Worm (Caenorhabditis elegans) whole organism, young adult: Measurements from ENCODE around the gene K08D8.12.
A peak's percentile ranks its signal among the peaks of the same experiment; 100 is the strongest.

ENCODE experiments used
- B0019.2 ChIP-seq: fragments of 200-800 bp; sonication (Bioruptor generic); conservative IDR thresholded peaks from 2 replicates; pipeline ENCODE4 v1.3.6; 2022; ENCODE audit warnings: missing genetic modification reagents, missing genetic modification characterization, missing compliant biosample characterization
- F23B12.7 ChIP-seq: sonication (generic microtip); optimal IDR thresholded peaks from 2 replicates; lab custom pipeline; 2017; ENCODE audit warnings: missing genetic modification characterization, mild to moderate bottlenecking, missing compliant biosample characterization, antibody characterized with exemption, moderate library complexity; ENCODE audit not compliant: insufficient read depth
- T26A5.8 ChIP-seq: sonication (generic microtip); optimal IDR thresholded peaks from 2 replicates; lab custom pipeline; 2016; ENCODE audit warnings: missing genetic modification characterization, missing compliant biosample characterization
- Y53F4B.3 ChIP-seq: fragments of 200-800 bp; sonication (Bioruptor generic); IDR thresholded peaks from 2 replicates; pipeline ENCODE4 v1.3.6; 2022; ENCODE audit warnings: missing genetic modification reagents, missing genetic modification characterization, missing compliant biosample characterization
- akir-1 ChIP-seq: fragments of 200-800 bp; sonication (Bioruptor generic); optimal IDR thresholded peaks from 2 replicates; lab custom pipeline; 2018; ENCODE audit warnings: mild to moderate bottlenecking, missing genetic modification characterization, moderate library complexity, missing compliant biosample characterization
- aptf-2 ChIP-seq: fragments of 200-800 bp; sonication (Bioruptor generic); conservative IDR thresholded peaks from 2 replicates; pipeline ENCODE4 v1.3.6; 2022; ENCODE audit warnings: missing genetic modification reagents, missing genetic modification characterization, missing compliant biosample characterization
- attf-3 ChIP-seq: fragments of 200-800 bp; sonication (Bioruptor generic); conservative IDR thresholded peaks from 2 replicates; pipeline ENCODE4 v1.3.6; 2022; ENCODE audit warnings: missing genetic modification reagents, missing genetic modification characterization, missing compliant biosample characterization
- attf-6 ChIP-seq: fragments of 200-800 bp; sonication (Bioruptor generic); IDR thresholded peaks from 2 replicates; pipeline ENCODE4 v1.3.6; 2022; ENCODE audit warnings: missing genetic modification reagents, missing genetic modification characterization, missing compliant biosample characterization
- cebp-1 ChIP-seq, 2 experiments: fragments of 200-800 bp in 1 of 2; sonication (Bioruptor generic) in 1 of 2; sonication (generic microtip) in 1 of 2; IDR thresholded peaks in 1 of 2; optimal IDR thresholded peaks in 1 of 2; 2 replicates each; pipeline versions ENCODE4 v1.3.6 to Lab custom; 2017 to 2022; ENCODE audit warnings: missing compliant biosample characterization in 2 of 2, missing genetic modification characterization in 2 of 2, mild to moderate bottlenecking in 1 of 2, missing genetic modification reagents in 1 of 2, moderate library complexity in 1 of 2
- cebp-2 ChIP-seq: fragments of 200-800 bp; sonication (Bioruptor generic); IDR thresholded peaks from 2 replicates; pipeline ENCODE4 v1.3.6; 2022; ENCODE audit warnings: missing genetic modification characterization, missing compliant biosample characterization
- ceh-58 ChIP-seq: fragments of 200-800 bp; sonication (Bioruptor generic); IDR thresholded peaks from 2 replicates; pipeline ENCODE4 v1.3.6; 2022; ENCODE audit warnings: missing genetic modification characterization, missing compliant biosample characterization
- dpl-1 ChIP-seq: fragments of 150-350 bp; optimal IDR thresholded peaks from 2 replicates; lab custom pipeline; 2014; ENCODE audit warnings: missing biosample characterization, missing genetic modification reagents, missing genetic modification characterization
- ets-4 ChIP-seq: fragments of 200-800 bp; sonication (Bioruptor generic); optimal IDR thresholded peaks from 2 replicates; lab custom pipeline; 2018; ENCODE audit warnings: mild to moderate bottlenecking, missing genetic modification characterization, missing compliant biosample characterization
- let-526 ChIP-seq: fragments of 200-800 bp; sonication (Bioruptor generic); IDR thresholded peaks from 2 replicates; pipeline ENCODE4 v1.3.6; 2022; ENCODE audit warnings: missing genetic modification reagents, missing genetic modification characterization, missing compliant biosample characterization
- lir-1 ChIP-seq: fragments of 200-800 bp; sonication (Bioruptor generic); conservative IDR thresholded peaks from 2 replicates; pipeline ENCODE4 v1.3.6; 2022; ENCODE audit warnings: missing genetic modification reagents, missing genetic modification characterization, missing compliant biosample characterization
- nfya-1 ChIP-seq: sonication (generic microtip); optimal IDR thresholded peaks from 2 replicates; lab custom pipeline; 2017; ENCODE audit warnings: antibody characterized with exemption, missing compliant biosample characterization, missing genetic modification characterization, borderline replicate concordance; ENCODE audit not compliant: insufficient read depth
- nfya-2 ChIP-seq: fragments of 200-800 bp; sonication (Bioruptor generic); IDR thresholded peaks from 2 replicates; pipeline ENCODE4 v1.3.6; 2022; ENCODE audit warnings: missing genetic modification reagents, missing genetic modification characterization, missing compliant biosample characterization
- nfyb-1 ChIP-seq: fragments of 200-800 bp; sonication (Bioruptor generic); IDR thresholded peaks from 2 replicates; pipeline ENCODE4 v1.3.6; 2022; ENCODE audit warnings: missing genetic modification reagents, missing genetic modification characterization, missing compliant biosample characterization
- nhr-179 ChIP-seq: sonication (generic microtip); optimal IDR thresholded peaks from 2 replicates; lab custom pipeline; 2016; ENCODE audit warnings: mild to moderate bottlenecking, missing genetic modification characterization, missing compliant biosample characterization
- nhr-80 ChIP-seq: sonication (generic microtip); optimal IDR thresholded peaks from 2 replicates; lab custom pipeline; 2016; ENCODE audit warnings: missing genetic modification characterization, missing compliant biosample characterization
- nhr-90 ChIP-seq: sonication (generic microtip); optimal IDR thresholded peaks from 2 replicates; lab custom pipeline; 2016; ENCODE audit warnings: missing genotype, mild to moderate bottlenecking, missing genetic modification characterization, missing compliant biosample characterization
- rec-8 ChIP-seq, 2 experiments: sonication (generic microtip); optimal IDR thresholded peaks; 2 replicates each; lab custom pipeline; 2016; ENCODE audit warnings: mild to moderate bottlenecking in 2 of 2, missing genetic modification characterization in 2 of 2, missing genetic modification reagents in 2 of 2, missing genotype in 2 of 2, missing biosample characterization in 1 of 2, missing compliant biosample characterization in 1 of 2, moderate library complexity in 1 of 2
- snpc-1.3 ChIP-seq: sonication (generic microtip); optimal IDR thresholded peaks from 2 replicates; lab custom pipeline; 2017; ENCODE audit warnings: missing genetic modification characterization, mild to moderate bottlenecking, missing compliant biosample characterization, antibody characterized with exemption, moderate library complexity, missing genotype, missing genetic modification reagents; ENCODE audit not compliant: insufficient read depth
- zim-3 ChIP-seq: sonication (generic microtip); optimal IDR thresholded peaks from 2 replicates; lab custom pipeline; 2017; ENCODE audit warnings: mild to moderate bottlenecking, missing genetic modification characterization, moderate library complexity, missing compliant biosample characterization

Gene K08D8.12

ce11 chrIV:12902430-12903110 is 9.3 kb downstream of the K08D8.12 start, which contains the start of gene K08D8.2:
Gene K08D8.2, plus strand, starts transcription at chrIV:12903060.
- TF ChIP-seq rec-8 (tag; optimal IDR thresholded peaks at IDR 0.05; lab: Kevin White, UChicago) (no peak), attf-3 (GFP tag; lab: Robert Waterston, UW) (no peak), cebp-2 (GFP tag; lab: Robert Waterston, UW) (no peak), ceh-58 (GFP tag; lab: Robert Waterston, UW) (no peak), nhr-179 (tag; lab: Kevin White, UChicago) (no peak), nhr-80 (tag; lab: Kevin White, UChicago) (peak; percentile 37), cebp-1 (GFP tag; IDR thresholded peaks at IDR 0.05; lab: Robert Waterston, UW) (0 out of 2 replicates have a peak, but pooled peaks have one; percentile 23), cebp-1 (tag; optimal IDR thresholded peaks at IDR 0.05; lab: Kevin White, UChicago) (peak; percentile 10)

DNA sequence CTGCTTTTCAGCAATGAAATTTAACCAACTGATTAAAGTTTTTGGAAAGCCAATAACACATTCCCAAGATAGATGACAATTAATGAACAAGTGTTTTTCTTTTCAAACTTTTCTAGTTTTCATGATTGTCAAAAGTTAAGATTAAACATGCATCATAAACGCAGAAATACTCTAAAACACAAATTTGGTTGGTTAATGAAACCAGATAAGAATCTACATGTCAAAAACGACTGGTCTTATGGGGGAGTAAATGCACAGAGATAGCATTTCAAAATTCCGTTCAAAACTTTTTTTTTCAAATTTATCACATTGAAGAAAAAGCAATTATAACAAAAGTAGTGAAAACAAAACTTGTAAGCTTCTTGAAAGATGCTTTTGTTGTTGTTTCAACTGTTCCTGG is 10.4 kb downstream of the K08D8.12 start:
- TF ChIP-seq attf-6 (no peak), nhr-80 (tag; lab: Kevin White, UChicago) (peak; percentile 43), ets-4 (no peak), T26A5.8 (tag; lab: Kevin White, UChicago) (no peak)

ce11 chrIV:12906529-12906928 is 13.3 kb downstream of the K08D8.12 start, which contains the start of gene K08D8.3:
Gene K08D8.3, minus strand, starts transcription at chrIV:12906659.
- no peak for TF ChIP-seq cebp-2 (GFP tag; lab: Robert Waterston, UW)
- peak; percentile 75 for TF ChIP-seq nhr-80 (tag; lab: Kevin White, UChicago)

ce11 chrIV:12909871-12910270 is 16.6 kb downstream of the K08D8.12 start, which contains the start of gene K08D8.4:
Gene K08D8.4, minus strand, starts transcription at chrIV:12909998.
- TF ChIP-seq nfya-2 (no peak), nhr-80 (tag; lab: Kevin White, UChicago) (peak; percentile 74)
- TF ChIP-seq, all 124 proteins: peak for 1

DNA sequence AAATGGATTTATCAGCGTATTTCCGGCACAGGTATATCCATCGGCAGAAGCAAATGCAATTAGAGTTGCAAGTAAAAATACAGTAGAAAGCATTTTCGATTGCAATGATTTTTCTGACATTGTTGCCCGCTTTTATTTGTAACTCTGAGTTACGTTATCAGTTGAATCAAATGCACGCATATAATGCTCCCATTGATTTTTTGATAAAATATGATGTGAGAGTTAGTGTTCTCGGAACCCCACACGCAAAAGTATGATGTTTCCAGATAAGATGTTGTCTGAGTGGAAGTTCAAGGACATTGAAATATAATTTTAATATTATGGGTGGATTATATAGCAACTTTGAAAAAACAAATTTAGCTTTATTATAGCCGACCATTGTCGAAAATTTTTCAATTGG is 18.7 kb downstream of the K08D8.12 start, which contains the start of gene K08D8.5:
Gene K08D8.5 (minus strand): TSS at position 140 of the 400 bp plus-strand sequence.
- TF ChIP-seq lir-1 (GFP tag; lab: Robert Waterston, UW) (no peak), nhr-80 (tag; lab: Kevin White, UChicago) (peak; percentile 33), dpl-1 (GFP tag; lab: Kevin White, UChicago) (no peak), let-526 (GFP tag; lab: Robert Waterston, UW) (no peak), aptf-2 (GFP tag; lab: Robert Waterston, UW) (no peak), nhr-90 (no peak), attf-3 (GFP tag; lab: Robert Waterston, UW) (no peak), akir-1 (GFP tag; lab: Kevin White, UChicago) (no peak)

DNA sequence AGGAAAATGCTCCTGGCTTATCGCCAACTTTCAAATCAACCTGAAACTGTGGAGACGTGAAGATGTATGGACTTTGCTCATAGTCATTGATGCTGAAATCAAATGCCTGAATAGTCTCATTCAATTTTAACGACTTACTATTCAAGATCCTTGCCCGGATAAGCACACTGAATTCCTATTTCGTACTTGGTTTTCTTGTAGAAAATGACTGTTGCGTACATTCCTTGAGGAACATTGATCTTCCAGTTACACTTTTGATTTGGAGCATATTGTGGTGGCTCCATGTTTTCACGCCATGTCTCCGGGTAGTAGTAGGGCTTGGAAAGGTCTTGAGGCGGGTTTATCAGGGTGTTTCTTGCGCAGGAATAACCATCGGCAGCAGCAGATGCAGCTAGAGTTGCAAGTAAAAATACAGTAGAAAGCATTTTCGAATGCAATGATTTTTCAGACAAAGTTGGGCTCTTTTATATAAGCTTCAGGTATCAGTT is 21.3 kb downstream of the K08D8.12 start, which contains the start of gene irg-6:
Gene irg-6 (minus strand): TSS at position 438 of the 488 bp plus-strand sequence.
- TF ChIP-seq nfyb-1 (GFP tag; lab: Robert Waterston, UW) (no peak), snpc-1.3 (no peak), ceh-58 (GFP tag; lab: Robert Waterston, UW) (no peak), T26A5.8 (tag; lab: Kevin White, UChicago) (no peak), B0019.2 (GFP tag; lab: Robert Waterston, UW) (no peak), cebp-2 (GFP tag; lab: Robert Waterston, UW) (no peak), F23B12.7 (no peak), nfya-1 (tag; lab: Kevin White, UChicago) (no peak), Y53F4B.3 (GFP tag; lab: Robert Waterston, UW) (no peak), zim-3 (tag; lab: Kevin White, UChicago) (no peak)
